Worm (Caenorhabditis elegans): ENCODE results near the gene hyl-1.

Gene hyl-1

DNA sequence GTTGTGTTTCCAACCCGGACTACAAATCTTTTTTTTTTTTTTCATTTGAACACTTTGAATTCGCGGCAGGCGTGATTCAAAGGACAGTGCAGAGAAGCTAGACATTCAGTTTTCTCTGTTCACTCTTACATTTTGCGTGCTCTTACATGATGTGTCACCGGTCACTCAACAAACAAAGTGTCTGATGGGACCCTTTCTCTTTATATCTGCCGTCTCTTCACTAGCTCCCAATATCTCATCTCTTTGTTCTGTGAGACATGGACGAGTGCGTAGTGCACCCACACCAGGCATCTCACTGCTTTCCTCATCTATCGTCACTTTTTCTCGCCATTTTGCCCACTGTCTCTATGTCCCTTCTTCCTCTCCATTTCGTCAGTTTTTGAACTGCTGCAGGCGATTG, 48.1 kb downstream of the hyl-1 start (continued):
- TF ChIP-seq nhr-19 (GFP tag; conservative IDR thresholded peaks at IDR 0.05): peak; percentile 47
- TF ChIP-seq skn-1 (tag; optimal IDR thresholded peaks at IDR 0.05): no peak
- no peak for TF ChIP-seq ets-5 (GFP tag; IDR thresholded peaks at IDR 0.05)
- no peak for TF ChIP-seq ztf-11 (tag; optimal IDR thresholded peaks at IDR 0.05)
- no peak for TF ChIP-seq sup-37 (GFP tag; optimal IDR thresholded peaks at IDR 0.05)
- TF ChIP-seq mep-1 (tag; optimal IDR thresholded peaks at IDR 0.05): peak; percentile 5
- no peak for TF ChIP-seq ama-1 (optimal IDR thresholded peaks at IDR 0.05)
- peak; percentile 89 for TF ChIP-seq lin-14 (GFP tag; optimal IDR thresholded peaks at IDR 0.05)
- TF ChIP-seq ceh-82 (tag; optimal IDR thresholded peaks at IDR 0.05): peak in 2 of 3 experiments; percentile 42 to 50
- no peak for TF ChIP-seq elt-3 (tag; optimal IDR thresholded peaks at IDR 0.05)
- TF ChIP-seq pax-3 (tag; optimal IDR thresholded peaks at IDR 0.05): no peak
- no peak for TF ChIP-seq elt-2 (tag; optimal IDR thresholded peaks at IDR 0.05)
- TF ChIP-seq lin-39 (tag; optimal IDR thresholded peaks at IDR 0.05): peak; percentile 49
- peak; percentile 9 for TF ChIP-seq ceh-8 (GFP tag; optimal IDR thresholded peaks at IDR 0.05)
- peak; percentile 37 for TF ChIP-seq nhr-20 (tag; optimal IDR thresholded peaks at IDR 0.05)
- TF ChIP-seq zag-1 (tag; optimal IDR thresholded peaks at IDR 0.05): no peak
- TF ChIP-seq lin-35 (GFP tag; optimal IDR thresholded peaks at IDR 0.05): peak; percentile 23 to 40
- no peak for TF ChIP-seq ceh-63 (GFP tag; optimal IDR thresholded peaks at IDR 0.05)
- no peak for TF ChIP-seq fkh-8 (tag; optimal IDR thresholded peaks at IDR 0.05)
- peak; percentile 4 for TF ChIP-seq fos-1 (tag; optimal IDR thresholded peaks at IDR 0.05)
- TF ChIP-seq unc-62 (GFP tag; optimal IDR thresholded peaks at IDR 0.05): no peak
- no peak for TF ChIP-seq aly-2 (tag; optimal IDR thresholded peaks at IDR 0.05)
- no peak for TF ChIP-seq nhr-90 (tag; optimal IDR thresholded peaks at IDR 0.05; ENCODE audit: poor library complexity)
- peak in 2 of 3 experiments; percentile 12 to 38 for TF ChIP-seq dpl-1 (GFP tag; optimal IDR thresholded peaks at IDR 0.05)
- no peak for TF ChIP-seq fkh-10 (GFP tag; optimal IDR thresholded peaks at IDR 0.05)
- TF ChIP-seq tbx-2 (tag; optimal IDR thresholded peaks at IDR 0.05): peak; percentile 41
- peak; percentile 3 for TF ChIP-seq irx-1 (tag; optimal IDR thresholded peaks at IDR 0.05)
- TF ChIP-seq snu-23 (GFP tag; optimal IDR thresholded peaks at IDR 0.05): peak; percentile 58
- TF ChIP-seq mef-2 (tag; optimal IDR thresholded peaks at IDR 0.05): no peak
- peak; percentile 38 for TF ChIP-seq swsn-7 (tag; optimal IDR thresholded peaks at IDR 0.05)
- TF ChIP-seq egl-13 (tag; optimal IDR thresholded peaks at IDR 0.05): no peak
- TF ChIP-seq rnt-1 (tag; optimal IDR thresholded peaks at IDR 0.05): peak; percentile 86
- TF ChIP-seq C16A3.4 (tag; optimal IDR thresholded peaks at IDR 0.05): no peak
- TF ChIP-seq nhr-11 (tag; optimal IDR thresholded peaks at IDR 0.05): no peak
- no peak for TF ChIP-seq nhr-84 (tag; optimal IDR thresholded peaks at IDR 0.05)
- TF ChIP-seq C04F5.9 (tag; optimal IDR thresholded peaks at IDR 0.05): no peak
- TF ChIP-seq nhr-85 (tag): peak; percentile 81
- no peak for TF ChIP-seq mdl-1 (tag; optimal IDR thresholded peaks at IDR 0.05)
- TF ChIP-seq C34B4.2 (tag; optimal IDR thresholded peaks at IDR 0.05): no peak
- no peak for TF ChIP-seq nhr-237 (tag; optimal IDR thresholded peaks at IDR 0.05)
- TF ChIP-seq ceh-88 (GFP tag; IDR thresholded peaks at IDR 0.05): no peak
- TF ChIP-seq lsy-2 (tag; optimal IDR thresholded peaks at IDR 0.05): peak in 1 of 2 experiments; percentile 58
- TF ChIP-seq nhr-28 (tag; optimal IDR thresholded peaks at IDR 0.05): no peak
- TF ChIP-seq unc-30 (tag; optimal IDR thresholded peaks at IDR 0.05): no peak
- TF ChIP-seq nhr-12 (tag; optimal IDR thresholded peaks at IDR 0.05): no peak

DNA sequence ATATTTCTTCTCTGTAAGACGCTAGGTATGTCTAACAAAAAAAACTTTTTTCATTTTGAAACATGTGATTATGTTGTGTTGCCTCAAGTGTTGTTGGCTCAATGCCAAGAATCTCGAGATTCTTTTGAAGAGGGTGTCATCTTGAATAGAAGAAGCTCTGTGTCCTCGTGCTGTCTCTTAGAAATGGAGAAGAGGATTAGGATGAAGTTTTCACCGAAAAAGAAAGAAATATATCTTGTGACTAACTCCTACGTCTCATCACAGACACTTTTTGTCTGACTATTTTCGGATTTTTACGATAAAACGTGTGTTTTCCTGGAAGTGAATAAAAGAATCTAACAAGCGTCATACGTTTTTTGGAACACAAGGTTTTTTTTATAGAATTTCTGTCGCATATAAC, 48.7 kb downstream of the hyl-1 start:
- TF ChIP-seq pax-3 (tag; optimal IDR thresholded peaks at IDR 0.05): peak; percentile 83
- TF ChIP-seq ztf-4 (tag; optimal IDR thresholded peaks at IDR 0.05): peak; percentile 18
- TF ChIP-seq efl-3 (GFP tag; optimal IDR thresholded peaks at IDR 0.05): no peak
- TF ChIP-seq lsy-2 (tag; optimal IDR thresholded peaks at IDR 0.05): peak in 1 of 2 experiments; percentile 7
- TF ChIP-seq zag-1 (tag; optimal IDR thresholded peaks at IDR 0.05): no peak
- no peak for TF ChIP-seq unc-98 (GFP tag; IDR thresholded peaks at IDR 0.05)
- no peak for TF ChIP-seq aly-2 (tag; optimal IDR thresholded peaks at IDR 0.05)
- TF ChIP-seq egl-27 (tag; optimal IDR thresholded peaks at IDR 0.05): no peak
- no peak for TF ChIP-seq hlh-4 (tag; optimal IDR thresholded peaks at IDR 0.05)
- TF ChIP-seq nhr-47 (tag; optimal IDR thresholded peaks at IDR 0.05): peak; percentile 19
- TF ChIP-seq aha-1 (tag; optimal IDR thresholded peaks at IDR 0.05): no peak
- no peak for TF ChIP-seq sptf-1 (tag; optimal IDR thresholded peaks at IDR 0.05)
- peak; percentile 9 for TF ChIP-seq fkh-10 (GFP tag; optimal IDR thresholded peaks at IDR 0.05)
- peak; percentile 58 for TF ChIP-seq mef-2 (tag; optimal IDR thresholded peaks at IDR 0.05)
- TF ChIP-seq ceh-90 (tag; optimal IDR thresholded peaks at IDR 0.05): no peak
- no peak for TF ChIP-seq snu-23 (GFP tag; optimal IDR thresholded peaks at IDR 0.05)
- TF ChIP-seq lin-13 (GFP tag; optimal IDR thresholded peaks at IDR 0.05): peak; percentile 20
- TF ChIP-seq rnt-1 (tag; optimal IDR thresholded peaks at IDR 0.05): no peak
- TF ChIP-seq mep-1 (tag; optimal IDR thresholded peaks at IDR 0.05): peak; percentile 4
- TF ChIP-seq ets-5 (GFP tag; IDR thresholded peaks at IDR 0.05): no peak
